Worm (Caenorhabditis elegans) whole organism, L4 larva: Measurements from ENCODE around the gene srd-49.
A peak's percentile ranks its signal among the peaks of the same experiment; 100 is the strongest.

Source experiments
- F44E2.7 ChIP-seq: fragments of 200-800 bp; sonication (Bioruptor generic); IDR thresholded peaks from 2 replicates; pipeline ENCODE4 v2.1.2; 2022; ENCODE audit warnings: missing genetic modification characterization, missing compliant biosample characterization
- Y105C5A.15 ChIP-seq: fragments of 200-800 bp; sonication (Bioruptor generic); IDR thresholded peaks from 2 replicates; pipeline ENCODE4 v1.3.6; 2022; ENCODE audit warnings: missing genetic modification characterization, missing compliant biosample characterization
- Y48G9A.11 ChIP-seq: fragments of 200-800 bp; sonication (Bioruptor generic); IDR thresholded peaks from 2 replicates; pipeline ENCODE4 v1.3.6; 2022; ENCODE audit warnings: missing genetic modification reagents, missing genetic modification characterization, missing compliant biosample characterization
- Y5F2A.4 ChIP-seq: fragments of 200-800 bp; sonication (Bioruptor generic); optimal IDR thresholded peaks from 2 replicates; lab custom pipeline; 2018; ENCODE audit warnings: mild to moderate bottlenecking, missing genetic modification characterization, missing compliant biosample characterization
- aha-1 ChIP-seq: fragments of 150-350 bp; peaks from one replicate; lab custom pipeline; 2014; ENCODE audit warnings: missing biosample characterization, missing genetic modification characterization
- aly-2 ChIP-seq: sonication (generic microtip); optimal IDR thresholded peaks from 2 replicates; lab custom pipeline; 2018; ENCODE audit warnings: missing biosample characterization, missing genetic modification characterization
- attf-4 ChIP-seq: sonication (generic microtip); optimal IDR thresholded peaks from 3 replicates; lab custom pipeline; 2017; ENCODE audit warnings: missing biosample characterization, missing genetic modification characterization
- ceh-20 ChIP-seq: fragments of 200-800 bp; sonication (Bioruptor generic); IDR thresholded peaks from 2 replicates; pipeline ENCODE4 v1.3.6; 2022; ENCODE audit warnings: missing genetic modification reagents, missing genetic modification characterization, missing compliant biosample characterization
- ceh-28 ChIP-seq: fragments of 150-350 bp; optimal IDR thresholded peaks from 2 replicates; lab custom pipeline; 2014; ENCODE audit warnings: missing biosample characterization, missing genetic modification reagents, missing genetic modification characterization
- ces-1 ChIP-seq: fragments of 150-350 bp; sonication (generic microtip); optimal IDR thresholded peaks from 4 replicates; lab custom pipeline; 2014; ENCODE audit warnings: missing biosample characterization, missing genetic modification reagents, missing genetic modification characterization
- cey-2 ChIP-seq: sonication (generic microtip); optimal IDR thresholded peaks from 3 replicates; lab custom pipeline; 2017; ENCODE audit warnings: missing genetic modification characterization, mild to moderate bottlenecking, missing compliant biosample characterization, antibody characterized with exemption, borderline replicate concordance; ENCODE audit not compliant: insufficient read depth
- daf-16 ChIP-seq, 3 experiments: sonication (generic microtip); optimal IDR thresholded peaks; 2 replicates each; lab custom pipeline; 2016 to 2017; ENCODE audit warnings: missing genetic modification characterization in 3 of 3, missing genetic modification reagents in 3 of 3, mild to moderate bottlenecking in 2 of 3, missing compliant biosample characterization in 2 of 3, missing biosample characterization in 1 of 3, moderate library complexity in 1 of 3
- daf-19 ChIP-seq: fragments of 200-800 bp; sonication (Bioruptor generic); conservative IDR thresholded peaks from 2 replicates; pipeline ENCODE4 v1.3.6; 2022; ENCODE audit warnings: missing genetic modification characterization, missing compliant biosample characterization
- dmd-6 ChIP-seq: fragments of 200-800 bp; sonication (Bioruptor generic); IDR thresholded peaks from 2 replicates; pipeline ENCODE4 v1.3.6; 2022; ENCODE audit warnings: missing genetic modification reagents, missing genetic modification characterization, missing compliant biosample characterization
- duxl-1 ChIP-seq: sonication (generic microtip); optimal IDR thresholded peaks from 2 replicates; lab custom pipeline; 2016; ENCODE audit warnings: mild to moderate bottlenecking, missing genetic modification characterization, moderate library complexity, missing compliant biosample characterization; ENCODE audit not compliant: poor library complexity
- dve-1 ChIP-seq: sonication (generic microtip); optimal IDR thresholded peaks from 2 replicates; lab custom pipeline; 2017; ENCODE audit warnings: antibody characterized with exemption, mild to moderate bottlenecking, missing genetic modification characterization, missing compliant biosample characterization; ENCODE audit not compliant: insufficient read depth
- egl-43 ChIP-seq: fragments of 200-800 bp; sonication (Bioruptor generic); IDR thresholded peaks from 2 replicates; pipeline ENCODE4 v1.3.6; 2022; ENCODE audit warnings: missing genetic modification reagents, missing genetic modification characterization, missing compliant biosample characterization
- fos-1 ChIP-seq: fragments of 150-350 bp; optimal IDR thresholded peaks from 2 replicates; lab custom pipeline; 2014; ENCODE audit warnings: missing biosample characterization, missing genetic modification characterization
- hif-1 ChIP-seq, 2 experiments: sonication (generic microtip); optimal IDR thresholded peaks; 2 replicates each; lab custom pipeline; 2016 to 2017; ENCODE audit warnings: missing compliant biosample characterization in 2 of 2, missing genetic modification characterization in 2 of 2, missing genetic modification reagents in 2 of 2, missing genotype in 2 of 2, mild to moderate bottlenecking in 1 of 2
- hlh-11 ChIP-seq: fragments of 200-800 bp; sonication (Bioruptor generic); optimal IDR thresholded peaks from 2 replicates; lab custom pipeline; 2018; ENCODE audit warnings: mild to moderate bottlenecking, missing genetic modification characterization, missing compliant biosample characterization
- hmg-1.1 ChIP-seq: fragments of 200-800 bp; sonication (Bioruptor generic); IDR thresholded peaks from 2 replicates; pipeline ENCODE4 v1.3.6; 2022; ENCODE audit warnings: missing genetic modification reagents, missing genetic modification characterization, missing compliant biosample characterization
- lim-7 ChIP-seq: fragments of 200-800 bp; sonication (Bioruptor generic); IDR thresholded peaks from 2 replicates; pipeline ENCODE4 v1.3.6; 2022; ENCODE audit warnings: missing genetic modification characterization, missing compliant biosample characterization
- lin-38 ChIP-seq: fragments of 200-800 bp; sonication (Bioruptor generic); IDR thresholded peaks from 2 replicates; pipeline ENCODE4 v1.3.6; 2022; ENCODE audit warnings: missing genetic modification reagents, missing genetic modification characterization, missing compliant biosample characterization
- lin-39 ChIP-seq: fragments of 150-350 bp; optimal IDR thresholded peaks from 2 replicates; lab custom pipeline; 2014; ENCODE audit warnings: missing biosample characterization, missing genetic modification reagents, missing genetic modification characterization
- lir-3 ChIP-seq: sonication (generic microtip); optimal IDR thresholded peaks from 2 replicates; lab custom pipeline; 2016; ENCODE audit warnings: mild to moderate bottlenecking, missing genetic modification characterization, missing compliant biosample characterization
- mxl-2 ChIP-seq: fragments of 200-800 bp; sonication (Bioruptor generic); conservative IDR thresholded peaks from 2 replicates; pipeline ENCODE4 v1.3.6; 2022; ENCODE audit warnings: missing genetic modification reagents, missing genetic modification characterization, missing compliant biosample characterization
- nhr-10 ChIP-seq: fragments of 150-350 bp; optimal IDR thresholded peaks from 2 replicates; lab custom pipeline; 2014; ENCODE audit warnings: missing biosample characterization, missing genetic modification characterization
- nhr-102 ChIP-seq: sonication (generic microtip); optimal IDR thresholded peaks from 2 replicates; lab custom pipeline; 2016; ENCODE audit warnings: mild to moderate bottlenecking, missing genetic modification characterization, moderate library complexity, missing compliant biosample characterization
- nhr-28 ChIP-seq: fragments of 150-350 bp; optimal IDR thresholded peaks from 2 replicates; lab custom pipeline; 2014; ENCODE audit warnings: missing biosample characterization, missing genetic modification characterization
- nhr-42 ChIP-seq: fragments of 200-800 bp; sonication (Bioruptor generic); IDR thresholded peaks from 2 replicates; pipeline ENCODE4 v1.3.6; 2022; ENCODE audit warnings: missing genetic modification characterization, missing compliant biosample characterization
- nhr-48 ChIP-seq: sonication (generic microtip); optimal IDR thresholded peaks from 2 replicates; lab custom pipeline; 2016; ENCODE audit warnings: mild to moderate bottlenecking, missing genetic modification characterization, missing compliant biosample characterization
- nhr-77 ChIP-seq: fragments of 150-350 bp; optimal IDR thresholded peaks from 2 replicates; lab custom pipeline; 2014; ENCODE audit warnings: missing biosample characterization, missing genetic modification characterization
- pha-4 ChIP-seq, 2 experiments: fragments of 150-350 bp in 1 of 2; fragments of 200-800 bp in 1 of 2; sonication (Bioruptor generic) in 1 of 2; IDR thresholded peaks in 1 of 2; optimal IDR thresholded peaks in 1 of 2; 2 replicates each; pipeline versions ENCODE4 v1.3.6 to Lab custom; 2014 to 2022; ENCODE audit warnings: missing genetic modification characterization in 2 of 2, missing genetic modification reagents in 2 of 2, missing biosample characterization in 1 of 2, missing compliant biosample characterization in 1 of 2
- php-3 ChIP-seq: fragments of 200-800 bp; sonication (Bioruptor generic); IDR thresholded peaks from 2 replicates; pipeline ENCODE4 v1.3.6; 2022; ENCODE audit warnings: missing genetic modification reagents, missing genetic modification characterization, missing compliant biosample characterization
- pqm-1 ChIP-seq: sonication (generic microtip); optimal IDR thresholded peaks from 2 replicates; lab custom pipeline; 2017; ENCODE audit warnings: missing biosample characterization, missing genetic modification characterization
- set-16 ChIP-seq: fragments of 200-800 bp; sonication (Bioruptor generic); IDR thresholded peaks from 2 replicates; pipeline ENCODE4 v1.3.6; 2022; ENCODE audit warnings: missing genetic modification reagents, missing genetic modification characterization, missing compliant biosample characterization
- unc-130 ChIP-seq: sonication (generic microtip); optimal IDR thresholded peaks from 2 replicates; lab custom pipeline; 2016; ENCODE audit warnings: missing genetic modification reagents, missing genetic modification characterization, missing compliant biosample characterization
- unc-39 ChIP-seq: sonication (generic microtip); optimal IDR thresholded peaks from 2 replicates; lab custom pipeline; 2017; ENCODE audit warnings: missing biosample characterization, missing genetic modification characterization
- unc-62 ChIP-seq, 3 experiments: fragments of 150-350 bp in 1 of 3; sonication (generic microtip); optimal IDR thresholded peaks in 2 of 3; peaks in 1 of 3; 1 replicate in 1 of 3; 2 replicates in 2 of 3; lab custom pipeline; 2014 to 2017; ENCODE audit warnings: missing biosample characterization in 3 of 3, missing genetic modification characterization in 3 of 3, missing genetic modification reagents in 3 of 3, missing genotype in 1 of 3
- zfp-2 ChIP-seq: sonication (generic microtip); optimal IDR thresholded peaks from 2 replicates; lab custom pipeline; 2016; ENCODE audit warnings: mild to moderate bottlenecking, missing genetic modification characterization, missing compliant biosample characterization

srd-49 gene

ce11 chrV:10087103-10087502, 7.4 kb upstream of the srd-49 start, which contains the start of gene R04B5.5 (continued):
- TF ChIP-seq Y5F2A.4 (no peak), Y48G9A.11 (no peak)

- TF ChIP-seq unc-62 (GFP tag; optimal IDR thresholded peaks at IDR 0.05 in 1 of 2; lab: Kevin White, UChicago), result peak in 1 of 2 experiments; percentile 19
- no peak for TF ChIP-seq unc-62 (tag; optimal IDR thresholded peaks at IDR 0.05; lab: Kevin White, UChicago)
- TF ChIP-seq F44E2.7 (GFP tag; lab: Robert Waterston, UW), result no peak
Observed at ce11 chrV:10090461-10090860, 4.0 kb upstream of the srd-49 start, which contains the start of gene R04B5.7. Gene R04B5.7, minus strand, starts transcription at chrV:10090561.

ce11 chrV:10091152-10091551, 3.3 kb upstream of the srd-49 start, which contains the start of gene R04B5.11:
Gene R04B5.11, minus strand, starts transcription at chrV:10091252.
- no peak for TF ChIP-seq egl-43
- no peak for TF ChIP-seq mxl-2 (GFP tag; lab: Robert Waterston, UW)
- TF ChIP-seq pqm-1 (tag; lab: Kevin White, UChicago), result no peak
- no peak for TF ChIP-seq ces-1 (GFP tag; lab: Kevin White, UChicago)
- no peak for TF ChIP-seq aha-1 (tag; lab: Kevin White, UChicago)
- no peak for TF ChIP-seq cey-2 (tag; lab: Kevin White, UChicago)
- no peak for TF ChIP-seq fos-1 (tag; lab: Kevin White, UChicago)
- TF ChIP-seq nhr-42 (GFP tag; lab: Robert Waterston, UW), result no peak
- no peak for TF ChIP-seq daf-19 (GFP tag; lab: Robert Waterston, UW)
- no peak for TF ChIP-seq ceh-28 (tag; lab: Kevin White, UChicago)
- TF ChIP-seq nhr-102 (tag; lab: Kevin White, UChicago), result no peak
- TF ChIP-seq unc-130 (GFP tag; lab: Kevin White, UChicago), result no peak
- no peak for TF ChIP-seq Y105C5A.15 (GFP tag; lab: Robert Waterston, UW)
- no peak for TF ChIP-seq unc-39 (tag; lab: Kevin White, UChicago)
- TF ChIP-seq aly-2 (tag; lab: Kevin White, UChicago), result no peak
- TF ChIP-seq hif-1 (tag; optimal IDR thresholded peaks at IDR 0.05; lab: Kevin White, UChicago), result no peak

- TF ChIP-seq ceh-28 (tag; lab: Kevin White, UChicago) (no peak), hmg-1.1 (no peak), attf-4 (no peak), hlh-11 (tag; lab: Kevin White, UChicago) (peak; percentile 13), pqm-1 (tag; lab: Kevin White, UChicago) (peak; percentile 86), nhr-77 (tag; lab: Kevin White, UChicago) (peak; percentile 50), unc-39 (tag; lab: Kevin White, UChicago) (no peak), daf-16 (GFP tag; optimal IDR thresholded peaks at IDR 0.05; lab: Kevin White, UChicago) (no peak), daf-16 (tag; optimal IDR thresholded peaks at IDR 0.05; lab: Kevin White, UChicago) (peak; percentile 40), dmd-6 (GFP tag; lab: Robert Waterston, UW) (peak; percentile 66), lin-39 (no peak), dve-1 (tag; lab: Kevin White, UChicago) (peak; percentile 52), nhr-28 (tag; lab: Kevin White, UChicago) (peak; percentile 80), fos-1 (tag; lab: Kevin White, UChicago) (no peak)
Observed at ce11 chrV:10096932-10097331, 2.5 kb downstream of the srd-49 start.

- TF ChIP-seq lin-39 (no peak), ceh-20 (no peak), lim-7 (GFP tag; lab: Robert Waterston, UW) (no peak), duxl-1 (tag; lab: Kevin White, UChicago) (no peak), zfp-2 (tag; lab: Kevin White, UChicago) (no peak), php-3 (GFP tag; lab: Robert Waterston, UW) (0 out of 2 replicates have a peak, but pooled peaks have one; percentile 21), ceh-28 (tag; lab: Kevin White, UChicago) (no peak), pha-4 (GFP tag; IDR thresholded peaks at IDR 0.05; lab: Robert Waterston, UW) (no peak), pha-4 (tag; optimal IDR thresholded peaks at IDR 0.05; lab: Kevin White, UChicago) (no peak), nhr-28 (tag; lab: Kevin White, UChicago) (peak; percentile 78), dmd-6 (GFP tag; lab: Robert Waterston, UW) (peak; percentile 82), unc-39 (tag; lab: Kevin White, UChicago) (no peak), lir-3 (no peak), unc-62 (GFP tag; optimal IDR thresholded peaks at IDR 0.05 in 1 of 2; lab: Kevin White, UChicago) (peak in 1 of 2 experiments; percentile 14), unc-62 (tag; optimal IDR thresholded peaks at IDR 0.05; lab: Kevin White, UChicago) (no peak), lin-38 (no peak), hlh-11 (tag; lab: Kevin White, UChicago) (peak; percentile 51), set-16 (no peak), dve-1 (tag; lab: Kevin White, UChicago) (peak; percentile 56), Y105C5A.15 (GFP tag; lab: Robert Waterston, UW) (no peak), nhr-48 (peak; percentile 48), nhr-10 (no peak)
Observed at ce11 chrV:10098429-10098828, 4.0 kb downstream of the srd-49 start, which contains the start of gene ugt-47. Gene ugt-47, minus strand, starts transcription at chrV:10098597.
